Worm (Caenorhabditis elegans): ENCODE measurements around the gene nduf-2.2.

- TF ChIP-seq unc-62 (GFP tag; optimal IDR thresholded peaks at IDR 0.05) (no peak), elt-1 (tag; optimal IDR thresholded peaks at IDR 0.05; ENCODE audit: borderline replicate concordance, insufficient read depth) (no peak), unc-39 (tag; optimal IDR thresholded peaks at IDR 0.05) (no peak), snpc-4 (tag; optimal IDR thresholded peaks at IDR 0.05) (no peak), lin-13 (tag; optimal IDR thresholded peaks at IDR 0.05) (no peak), mls-2 (tag; optimal IDR thresholded peaks at IDR 0.05) (no peak), nhr-28 (tag; optimal IDR thresholded peaks at IDR 0.05) (no peak), nhr-76 (tag; optimal IDR thresholded peaks at IDR 0.05) (no peak), drap-1 (GFP tag; optimal IDR thresholded peaks at IDR 0.05) (no peak)
Observed at ce11 chrIII:6422721-6423120, 42.3 kb upstream of the nduf-2.2 start.

Data from whole organism, mixed stage, embryonic.